Fruit fly (Drosophila melanogaster) whole organism, pupa: ENCODE data around the gene Vsp37A.

Experiments used
- CG17806 ChIP-seq: fragments of 200-800 bp; sonication (Bioruptor generic); optimal IDR thresholded peaks from 2 replicates; lab custom pipeline; 2018; ENCODE audit warnings: missing biosample characterization, mild to moderate bottlenecking, missing genetic modification characterization, moderate library complexity
- CG9948 ChIP-seq: fragments of 200-800 bp; sonication (Bioruptor generic); optimal IDR thresholded peaks from 2 replicates; lab custom pipeline; 2018; ENCODE audit warnings: missing biosample characterization, mild to moderate bottlenecking, missing genetic modification characterization, moderate library complexity
- Pif1B ChIP-seq: fragments of 200-800 bp; sonication (Bioruptor generic); optimal IDR thresholded peaks from 3 replicates; lab custom pipeline; 2016; ENCODE audit warnings: missing biosample characterization, missing genetic modification characterization
- Snoo ChIP-seq: fragments of 200-800 bp; sonication (Bioruptor generic); optimal IDR thresholded peaks from 3 replicates; lab custom pipeline; 2017; ENCODE audit warnings: missing biosample characterization, mild to moderate bottlenecking, missing genetic modification characterization, inconsistent platforms

- TF ChIP-seq CG9948 (tag; lab: Kevin White, UChicago), result no peak
- TF ChIP-seq Pif1B, result no peak
- TF ChIP-seq CG17806 (tag; lab: Kevin White, UChicago), result no peak
- TF ChIP-seq Snoo (tag; lab: Kevin White, UChicago), result no peak
Measured at dm6 chrX:590479-590878, 30.9 kb upstream of the Vsp37A start.
